Worm (Caenorhabditis elegans): Measurements from ENCODE around the gene F46C8.1.

Gene F46C8.1

DNA sequence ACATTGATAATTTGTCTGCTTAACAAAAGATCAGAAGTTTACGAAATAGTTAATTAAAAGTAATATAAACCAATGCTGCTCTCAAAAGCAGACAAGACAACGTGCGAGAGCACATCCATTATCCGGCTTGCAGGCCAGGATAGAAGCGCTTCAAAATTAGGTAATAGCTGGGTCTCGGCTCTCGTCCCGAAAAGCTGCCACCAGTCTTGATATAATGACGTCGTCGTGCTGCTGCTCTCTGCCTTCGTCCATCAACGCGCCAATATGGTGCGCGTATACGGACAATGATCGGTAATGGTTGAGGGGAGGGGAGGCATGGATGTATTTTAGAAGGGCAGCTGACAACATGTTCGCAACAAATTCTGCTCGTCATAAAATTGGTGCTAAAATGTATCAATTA, 13.8 kb upstream of the F46C8.1 start:
- TF ChIP-seq zfh-2 (GFP tag; conservative IDR thresholded peaks at IDR 0.05) (0 out of 2 replicates have a peak, but pooled peaks have one; percentile 23), snpc-1.3 (tag; optimal IDR thresholded peaks at IDR 0.05; ENCODE audit: insufficient read depth) (no peak)

DNA sequence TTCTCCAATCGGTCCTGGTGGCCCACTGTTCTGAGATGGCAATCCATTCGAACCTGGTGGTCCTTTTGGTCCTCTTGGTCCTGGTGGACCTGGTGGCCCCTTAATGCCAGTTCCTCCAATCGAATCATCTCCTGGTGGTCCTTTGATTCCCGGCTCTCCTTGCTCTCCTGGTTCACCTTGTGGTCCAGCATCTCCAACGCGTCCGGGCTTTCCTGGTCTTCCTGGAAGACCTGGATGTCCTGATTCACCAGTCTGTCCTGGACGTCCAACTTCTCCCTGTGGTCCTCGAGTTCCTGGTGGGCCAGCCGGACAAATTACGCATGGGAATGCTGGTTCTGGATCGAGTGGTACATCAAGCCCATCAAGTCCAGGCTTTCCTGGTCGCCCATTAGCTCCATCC, 11.4 kb upstream of the F46C8.1 start:
- 0 out of 2 replicates have a peak, but pooled peaks have one; percentile 2 for TF ChIP-seq egrh-3 (GFP tag; IDR thresholded peaks at IDR 0.05)
- TF ChIP-seq cebp-2 (GFP tag; IDR thresholded peaks at IDR 0.05), result no peak
- peak; percentile 82 for TF ChIP-seq zfh-2 (GFP tag; conservative IDR thresholded peaks at IDR 0.05)

DNA sequence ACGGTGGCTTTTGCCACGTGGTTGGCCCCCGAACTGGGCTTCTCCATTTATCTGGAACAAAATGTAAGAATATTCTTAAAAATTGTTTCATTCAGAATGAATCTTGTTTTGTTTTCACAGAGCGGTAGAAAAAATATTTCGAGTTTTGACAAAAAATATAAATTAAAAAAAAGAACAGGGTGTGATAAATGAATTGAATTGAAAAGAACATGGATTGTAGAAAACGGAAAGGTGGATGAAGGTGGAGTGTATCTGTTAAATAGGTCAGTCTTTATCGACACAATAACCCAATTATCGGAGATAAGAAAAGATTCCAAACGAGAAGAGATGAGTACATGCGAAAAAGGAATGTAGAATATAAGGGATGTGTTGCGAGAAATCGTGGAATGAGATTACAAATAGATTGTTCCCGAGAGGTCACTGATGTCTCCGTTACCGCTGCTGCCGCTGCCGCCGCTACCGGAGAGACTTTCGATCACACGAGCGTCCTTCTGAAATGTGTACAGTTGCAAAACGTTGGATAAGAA, 10.5 kb upstream of the F46C8.1 start, which contains the start of gene dpy-7:
Gene dpy-7 (minus strand): TSS at position 51 of the 527 bp plus-strand sequence.
- TF ChIP-seq F23B12.7 (tag; optimal IDR thresholded peaks at IDR 0.05; ENCODE audit: insufficient read depth) (no peak), snpc-1.1 (tag; optimal IDR thresholded peaks at IDR 0.05; ENCODE audit: insufficient read depth) (no peak), tlf-1 (GFP tag; optimal IDR thresholded peaks at IDR 0.05) (no peak), ceh-100 (GFP tag; IDR thresholded peaks at IDR 0.05) (no peak), snpc-4 (GFP tag; optimal IDR thresholded peaks at IDR 0.05) (no peak), snpc-4 (tag; optimal IDR thresholded peaks at IDR 0.05) (no peak), D2030.7 (GFP tag; IDR thresholded peaks at IDR 0.05) (no peak), F49E8.2 (tag; optimal IDR thresholded peaks at IDR 0.05; ENCODE audit: insufficient read depth) (no peak), lin-26 (GFP tag; IDR thresholded peaks at IDR 0.05) (no peak), aptf-2 (GFP tag; conservative IDR thresholded peaks at IDR 0.05) (no peak), unc-130 (GFP tag; optimal IDR thresholded peaks at IDR 0.05) (no peak)

DNA sequence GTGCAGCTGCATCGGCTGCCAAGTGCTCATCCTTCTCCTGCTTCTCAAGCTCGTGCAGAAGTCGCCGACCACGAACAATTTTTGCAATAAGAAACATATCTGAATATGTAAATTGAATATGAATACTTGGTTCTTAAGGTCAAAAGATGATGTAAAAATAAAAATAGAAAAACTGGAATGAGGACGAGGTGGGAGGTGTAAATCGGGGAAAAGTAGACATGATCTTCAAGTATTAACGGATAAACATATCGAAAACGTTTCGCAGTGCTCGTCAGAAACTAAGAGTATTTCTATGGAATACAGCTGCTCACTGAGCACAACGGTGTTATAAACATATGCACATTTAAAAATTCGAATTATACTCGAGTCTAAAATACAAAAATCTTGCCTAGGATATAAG, 8.2 kb upstream of the F46C8.1 start, which contains the start of gene glb-16:
Gene glb-16 (minus strand): TSS at position 101 of the 400 bp plus-strand sequence.
- TF ChIP-seq F39B2.1 (GFP tag; IDR thresholded peaks at IDR 0.05), result no peak
- no peak for TF ChIP-seq nhr-90 (tag; optimal IDR thresholded peaks at IDR 0.05)
- TF ChIP-seq ccch-3 (GFP tag; optimal IDR thresholded peaks at IDR 0.05), result no peak
- no peak for TF ChIP-seq ztf-25 (GFP tag; IDR thresholded peaks at IDR 0.05)
- TF ChIP-seq ceh-91 (GFP tag; IDR thresholded peaks at IDR 0.05), result no peak
- TF ChIP-seq tbp1 (GFP tag; optimal IDR thresholded peaks at IDR 0.05), result no peak
- no peak for TF ChIP-seq ztf-6 (GFP tag; IDR thresholded peaks at IDR 0.05)
- no peak for TF ChIP-seq lin-40 (tag; optimal IDR thresholded peaks at IDR 0.05)
- TF ChIP-seq madf-10 (tag; optimal IDR thresholded peaks at IDR 0.05), result no peak
- no peak for TF ChIP-seq F57C9.4 (tag; optimal IDR thresholded peaks at IDR 0.05)
- TF ChIP-seq tlf-1 (GFP tag; optimal IDR thresholded peaks at IDR 0.05), result no peak
- TF ChIP-seq pbrm-1 (GFP tag; IDR thresholded peaks at IDR 0.05), result no peak
- TF ChIP-seq madf-6 (GFP tag; IDR thresholded peaks at IDR 0.05), result no peak
- no peak for TF ChIP-seq ets-4 (GFP tag; optimal IDR thresholded peaks at IDR 0.05)
- no peak for TF ChIP-seq madf-8 (GFP tag; conservative IDR thresholded peaks at IDR 0.05)
- no peak for TF ChIP-seq cebp-2 (GFP tag; IDR thresholded peaks at IDR 0.05)

DNA sequence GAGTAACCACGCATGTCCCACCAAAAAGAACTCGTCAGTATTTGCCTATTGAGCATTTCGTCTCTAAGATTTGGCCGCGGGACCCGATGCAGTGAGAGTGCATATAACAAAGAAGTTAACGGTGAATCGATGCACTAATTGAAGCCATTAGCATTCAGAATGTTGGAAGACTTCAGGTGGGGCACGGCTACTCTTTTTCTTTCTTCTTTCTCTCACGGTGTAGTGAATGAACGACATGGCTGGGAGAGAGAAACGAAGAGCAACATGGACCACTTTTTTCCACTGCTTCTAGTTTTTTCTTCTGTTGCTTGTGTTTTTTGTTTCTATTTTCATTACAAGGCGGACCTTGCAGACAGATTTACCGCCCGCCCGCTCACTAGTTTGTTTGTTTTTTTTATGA, 7.2 kb upstream of the F46C8.1 start:
- TF ChIP-seq sea-2 (GFP tag; IDR thresholded peaks at IDR 0.05) (no peak), gei-17 (GFP tag; optimal IDR thresholded peaks at IDR 0.05) (no peak), Y79H2A.3 (GFP tag; conservative IDR thresholded peaks at IDR 0.05) (no peak), hrde-1 (tag; optimal IDR thresholded peaks at IDR 0.05; ENCODE audit: borderline replicate concordance) (no peak), let-607 (tag; optimal IDR thresholded peaks at IDR 0.05) (no peak), hsf-1 (GFP tag; IDR thresholded peaks at IDR 0.05) (no peak), lin-26 (GFP tag; IDR thresholded peaks at IDR 0.05) (no peak), nhr-27 (tag; optimal IDR thresholded peaks at IDR 0.05) (no peak), ztf-3 (GFP tag; optimal IDR thresholded peaks at IDR 0.05) (no peak), Y53F4B.3 (GFP tag; IDR thresholded peaks at IDR 0.05) (no peak)
